Worm (Caenorhabditis elegans): ENCODE data around the gene ZK892.5.

ce11 chrII:10019669-10020068 lies 11.7 kb downstream of the ZK892.5 start:
- TF ChIP-seq lsy-2 (tag; optimal IDR thresholded peaks at IDR 0.05) (no peak), cnd-1 (tag; optimal IDR thresholded peaks at IDR 0.05) (no peak), elt-3 (tag; optimal IDR thresholded peaks at IDR 0.05) (no peak), nhr-28 (tag; optimal IDR thresholded peaks at IDR 0.05) (no peak), snpc-4 (tag; optimal IDR thresholded peaks at IDR 0.05) (no peak), pha-4 (tag; optimal IDR thresholded peaks at IDR 0.05) (no peak), tbx-8 (GFP tag; optimal IDR thresholded peaks at IDR 0.05) (no peak), lin-13 (tag; optimal IDR thresholded peaks at IDR 0.05) (no peak)

All from whole organism, mixed stage, embryonic.